Fruit fly (Drosophila melanogaster) whole organism, prepupa: ENCODE results near the gene dah.

Experiments used
- CG11294 ChIP-seq: fragments of 200-800 bp; sonication (Bioruptor generic); IDR thresholded peaks from 2 replicates; pipeline ENCODE4 v1.3.6; 2022; ENCODE audit warnings: missing biosample characterization, missing genetic modification characterization
- CG11762 ChIP-seq: fragments of 200-800 bp; sonication (Bioruptor generic); optimal IDR thresholded peaks from 3 replicates; lab custom pipeline; 2016; ENCODE audit warnings: missing biosample characterization, missing genetic modification characterization; ENCODE audit not compliant: insufficient read depth
- CG11902 ChIP-seq: fragments of 200-800 bp; sonication (Bioruptor generic); optimal IDR thresholded peaks from 3 replicates; lab custom pipeline; 2016; ENCODE audit warnings: missing biosample characterization, missing genetic modification characterization
- CG1621 ChIP-seq: fragments of 200-800 bp; sonication (Bioruptor generic); optimal IDR thresholded peaks from 3 replicates; lab custom pipeline; 2018; ENCODE audit warnings: missing biosample characterization, mild to moderate bottlenecking, missing genetic modification characterization
- CG16779 ChIP-seq: fragments of 200-800 bp; sonication (Bioruptor generic); optimal IDR thresholded peaks from 3 replicates; lab custom pipeline; 2017; ENCODE audit warnings: missing biosample characterization, mild to moderate bottlenecking, missing genetic modification characterization
- CG3032 ChIP-seq: fragments of 200-800 bp; optimal IDR thresholded peaks from 2 replicates; lab custom pipeline; 2019; ENCODE audit warnings: missing biosample characterization, mild to moderate bottlenecking, missing genetic modification characterization, moderate library complexity
- CG31627 ChIP-seq: fragments of 200-800 bp; sonication (Bioruptor generic); optimal IDR thresholded peaks from 3 replicates; lab custom pipeline; 2016; ENCODE audit warnings: missing biosample characterization, missing genetic modification characterization
- CG32006 ChIP-seq: fragments of 200-800 bp; sonication (Bioruptor generic); optimal IDR thresholded peaks from 3 replicates; lab custom pipeline; 2017; ENCODE audit warnings: missing biosample characterization, mild to moderate bottlenecking, missing genetic modification characterization
- CG3919 ChIP-seq: fragments of 200-800 bp; sonication (Bioruptor generic); optimal IDR thresholded peaks from 3 replicates; lab custom pipeline; 2016; ENCODE audit warnings: missing biosample characterization, missing genetic modification characterization
- CG4318 ChIP-seq: fragments of 200-800 bp; sonication (Bioruptor generic); optimal IDR thresholded peaks from 3 replicates; lab custom pipeline; 2017; ENCODE audit warnings: missing biosample characterization, mild to moderate bottlenecking, missing genetic modification characterization
- CG6163 ChIP-seq: fragments of 200-800 bp; sonication (Bioruptor generic); IDR thresholded peaks from 3 replicates; pipeline ENCODE4 v1.3.6; 2022; ENCODE audit warnings: missing biosample characterization, missing genetic modification characterization
- CG6276 ChIP-seq: fragments of 200-800 bp; sonication (Bioruptor generic); optimal IDR thresholded peaks from 2 replicates; lab custom pipeline; 2017; ENCODE audit warnings: missing biosample characterization, mild to moderate bottlenecking, missing genetic modification characterization
- CG6792 ChIP-seq: fragments of 200-800 bp; sonication (Bioruptor generic); optimal IDR thresholded peaks from 3 replicates; lab custom pipeline; 2016; ENCODE audit warnings: missing biosample characterization, missing genetic modification characterization
- CG6854 ChIP-seq: fragments of 200-800 bp; sonication (Bioruptor generic); optimal IDR thresholded peaks from 2 replicates; lab custom pipeline; 2017; ENCODE audit warnings: missing biosample characterization, mild to moderate bottlenecking, missing genetic modification characterization
- CG7368 ChIP-seq: fragments of 200-800 bp; sonication (Bioruptor generic); optimal IDR thresholded peaks from 3 replicates; lab custom pipeline; 2016; ENCODE audit warnings: missing biosample characterization, missing genetic modification characterization
- CG8119 ChIP-seq: fragments of 200-800 bp; sonication (Bioruptor generic); IDR thresholded peaks from 3 replicates; pipeline ENCODE4 v1.3.6; 2022; ENCODE audit warnings: missing biosample characterization, missing genetic modification characterization
- CG8319 ChIP-seq: fragments of 200-800 bp; sonication (Bioruptor generic); optimal IDR thresholded peaks from 3 replicates; lab custom pipeline; 2016; ENCODE audit warnings: missing biosample characterization, missing genetic modification characterization
- CG8632 ChIP-seq: fragments of 200-800 bp; sonication (Bioruptor generic); optimal IDR thresholded peaks from 3 replicates; lab custom pipeline; 2016; ENCODE audit warnings: missing biosample characterization, missing genetic modification characterization
- CG9139 ChIP-seq: fragments of 200-800 bp; sonication (Bioruptor generic); optimal IDR thresholded peaks from 3 replicates; lab custom pipeline; 2017; ENCODE audit warnings: missing biosample characterization, mild to moderate bottlenecking, missing genetic modification characterization
- Eip78C ChIP-seq: fragments of 200-800 bp; sonication (Bioruptor generic); peaks from one replicate; lab custom pipeline; 2016; ENCODE audit warnings: missing biosample characterization, missing genetic modification characterization
- Eip93F ChIP-seq: fragments of 200-800 bp; sonication (Bioruptor generic); optimal IDR thresholded peaks from 2 replicates; lab custom pipeline; 2016; ENCODE audit warnings: missing biosample characterization, mild to moderate bottlenecking, missing genetic modification characterization
- Ets21C ChIP-seq: fragments of 200-800 bp; sonication (Bioruptor generic); optimal IDR thresholded peaks from 3 replicates; lab custom pipeline; 2016; ENCODE audit warnings: missing biosample characterization, missing genetic modification characterization
- Gug ChIP-seq: fragments of 200-800 bp; sonication (Bioruptor generic); IDR thresholded peaks from 2 replicates; pipeline ENCODE4 v1.3.6; 2022; ENCODE audit warnings: missing biosample characterization, missing genetic modification characterization
- Hr39 ChIP-seq: fragments of 200-800 bp; sonication (Bioruptor generic); optimal IDR thresholded peaks from 2 replicates; lab custom pipeline; 2016; ENCODE audit warnings: missing biosample characterization, missing genetic modification characterization
- Hr4 ChIP-seq: fragments of 200-800 bp; sonication (Bioruptor generic); optimal IDR thresholded peaks from 3 replicates; lab custom pipeline; 2016; ENCODE audit warnings: missing biosample characterization, missing genetic modification characterization
- Lpt ChIP-seq: fragments of 200-800 bp; sonication (Bioruptor generic); optimal IDR thresholded peaks from 3 replicates; lab custom pipeline; 2016; ENCODE audit warnings: missing biosample characterization, missing genetic modification characterization
- Met ChIP-seq: fragments of 200-800 bp; sonication (Bioruptor generic); optimal IDR thresholded peaks from 3 replicates; lab custom pipeline; 2016; ENCODE audit warnings: missing biosample characterization, missing genetic modification characterization
- OdsH ChIP-seq: fragments of 200-800 bp; sonication (Bioruptor generic); optimal IDR thresholded peaks from 3 replicates; lab custom pipeline; 2016; ENCODE audit warnings: missing biosample characterization, missing genetic modification characterization
- Smox ChIP-seq: fragments of 200-800 bp; sonication (Bioruptor generic); optimal IDR thresholded peaks from 3 replicates; lab custom pipeline; 2016; ENCODE audit warnings: missing biosample characterization, missing genetic modification characterization
- Sox14 ChIP-seq: fragments of 200-800 bp; sonication (Bioruptor generic); optimal IDR thresholded peaks from 3 replicates; lab custom pipeline; 2016; ENCODE audit warnings: missing biosample characterization, missing genetic modification characterization
- achi ChIP-seq: fragments of 200-800 bp; sonication (Bioruptor generic); optimal IDR thresholded peaks from 3 replicates; lab custom pipeline; 2016; ENCODE audit warnings: missing biosample characterization, missing genetic modification characterization
- cyc ChIP-seq: fragments of 200-800 bp; sonication (Bioruptor generic); optimal IDR thresholded peaks from 3 replicates; lab custom pipeline; 2016; ENCODE audit warnings: missing biosample characterization, missing genetic modification characterization
- dsx ChIP-seq: fragments of 200-800 bp; optimal IDR thresholded peaks from 3 replicates; lab custom pipeline; 2019; ENCODE audit warnings: missing biosample characterization, mild to moderate bottlenecking, missing genetic modification characterization, moderate library complexity; ENCODE audit not compliant: poor library complexity, severe bottlenecking
- eg ChIP-seq: fragments of 200-800 bp; sonication (Bioruptor generic); IDR thresholded peaks from 3 replicates; pipeline ENCODE4 v1.3.6; 2022; ENCODE audit warnings: missing biosample characterization, missing genetic modification characterization
- esn ChIP-seq: fragments of 200-800 bp; sonication (Bioruptor generic); optimal IDR thresholded peaks from 2 replicates; lab custom pipeline; 2016; ENCODE audit warnings: missing biosample characterization, mild to moderate bottlenecking, missing genetic modification characterization, moderate library complexity
- fd59A ChIP-seq: fragments of 200-800 bp; sonication (Bioruptor generic); optimal IDR thresholded peaks from 2 replicates; lab custom pipeline; 2017; ENCODE audit warnings: missing biosample characterization, mild to moderate bottlenecking, missing genetic modification characterization, missing genetic modification reagents
- fd85E ChIP-seq: fragments of 200-800 bp; sonication (Bioruptor generic); optimal IDR thresholded peaks from 3 replicates; lab custom pipeline; 2016; ENCODE audit warnings: missing biosample characterization, missing genetic modification characterization
- fkh ChIP-seq: fragments of 200-800 bp; sonication (Bioruptor generic); optimal IDR thresholded peaks from 3 replicates; lab custom pipeline; 2017; ENCODE audit warnings: missing biosample characterization, mild to moderate bottlenecking, missing genetic modification characterization, moderate library complexity
- lz ChIP-seq: fragments of 200-800 bp; sonication (Bioruptor generic); optimal IDR thresholded peaks from 3 replicates; lab custom pipeline; 2016; ENCODE audit warnings: missing biosample characterization, missing genetic modification characterization
- pdm3 ChIP-seq: fragments of 200-800 bp; sonication (Bioruptor generic); optimal IDR thresholded peaks from 3 replicates; lab custom pipeline; 2016; ENCODE audit warnings: missing biosample characterization, missing genetic modification characterization
- salr ChIP-seq, 2 experiments: fragments of 200-800 bp; sonication (Bioruptor generic); optimal IDR thresholded peaks; 3 replicates each; lab custom pipeline; 2016 to 2018; ENCODE audit warnings: missing biosample characterization in 2 of 2, missing genetic modification characterization in 2 of 2, mild to moderate bottlenecking in 1 of 2
- spab ChIP-seq: fragments of 200-800 bp; sonication (Bioruptor generic); optimal IDR thresholded peaks from 2 replicates; lab custom pipeline; 2017; ENCODE audit warnings: missing biosample characterization, mild to moderate bottlenecking, missing genetic modification characterization, missing genetic modification reagents
- ss ChIP-seq, 2 experiments: fragments of 200-800 bp; sonication (Bioruptor generic); optimal IDR thresholded peaks; 2 replicates in 1 of 2; 3 replicates in 1 of 2; lab custom pipeline; 2017 to 2018; ENCODE audit warnings: mild to moderate bottlenecking in 2 of 2, missing biosample characterization in 2 of 2, missing genetic modification characterization in 2 of 2, moderate library complexity in 1 of 2
- svp ChIP-seq: fragments of 200-800 bp; sonication (Bioruptor generic); peaks from one replicate; lab custom pipeline; 2016; ENCODE audit warnings: missing biosample characterization, missing genetic modification characterization
- topi ChIP-seq: fragments of 200-800 bp; sonication (Bioruptor generic); optimal IDR thresholded peaks from 3 replicates; lab custom pipeline; 2016; ENCODE audit warnings: missing biosample characterization, missing genetic modification characterization
- vri ChIP-seq: fragments of 200-800 bp; sonication (Bioruptor generic); optimal IDR thresholded peaks from 3 replicates; lab custom pipeline; 2016; ENCODE audit warnings: missing biosample characterization, mild to moderate bottlenecking, missing genetic modification characterization

Gene dah

DNA sequence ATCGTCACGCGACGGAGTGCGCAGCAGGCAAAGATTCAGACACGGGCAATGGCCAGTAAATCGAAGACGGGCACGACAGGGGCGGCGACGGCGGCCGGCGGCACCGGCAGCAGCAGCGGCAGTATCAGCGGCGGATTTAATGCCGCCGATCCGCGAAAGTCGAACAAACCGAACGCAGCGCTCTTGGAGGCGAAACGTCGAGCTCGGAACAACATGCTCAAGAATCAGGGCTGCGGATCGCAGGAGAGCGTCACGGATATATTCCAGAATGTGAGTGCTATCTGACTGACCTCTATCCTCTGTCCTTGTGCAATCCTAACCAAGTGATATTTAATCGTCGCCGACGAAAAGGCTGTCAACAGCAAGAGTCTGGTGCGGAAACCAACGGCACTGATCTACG lies 6.9 kb downstream of the dah start:
- TF ChIP-seq fd59A (GFP tag; lab: Kevin White, UChicago) = no peak
- peak; percentile 94 for TF ChIP-seq svp
- no peak for TF ChIP-seq Gug (GFP tag; lab: Robert Waterston, UW)
- peak; percentile 36 for TF ChIP-seq Eip78C (GFP tag; lab: Kevin White, UChicago)
- TF ChIP-seq CG7368 (GFP tag; lab: Kevin White, UChicago) = no peak
- no peak for TF ChIP-seq OdsH (GFP tag; lab: Kevin White, UChicago)
- no peak for TF ChIP-seq spab (GFP tag; lab: Kevin White, UChicago)
- TF ChIP-seq dsx (GFP tag; lab: Kevin White, UChicago) = no peak
- TF ChIP-seq CG11902 (GFP tag; lab: Kevin White, UChicago) = no peak

DNA sequence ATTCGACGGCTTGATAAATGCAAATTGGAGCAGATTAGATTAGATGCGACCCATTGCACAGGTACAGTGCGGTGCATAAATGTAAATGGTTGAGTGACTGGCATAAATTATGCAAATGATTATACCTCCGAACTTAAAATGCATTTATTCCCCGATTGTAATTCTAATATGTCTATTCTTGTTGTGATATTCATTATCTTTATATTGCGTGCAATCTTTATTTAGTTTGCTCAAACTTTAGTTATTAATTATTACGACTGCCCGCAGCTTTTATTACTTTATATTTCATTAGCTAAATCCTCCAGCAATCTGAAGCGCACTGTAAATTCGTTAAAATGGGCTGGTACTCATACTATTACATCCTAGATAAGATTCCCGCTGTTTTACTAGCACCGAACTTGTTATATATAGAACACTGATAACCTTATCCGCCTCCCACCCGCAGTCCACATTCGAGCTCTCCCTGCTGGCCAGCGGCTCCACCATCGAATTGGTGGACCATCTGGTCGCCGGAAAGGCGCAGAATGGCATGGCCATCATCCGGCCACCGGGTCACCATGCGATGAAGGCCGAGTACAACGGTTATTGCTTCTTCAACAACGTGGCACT lies 7.8 kb downstream of the dah start:
- TF ChIP-seq fd85E = no peak
- TF ChIP-seq topi (GFP tag; lab: Kevin White, UChicago) = peak; percentile 40
- peak; percentile 41 for TF ChIP-seq esn (GFP tag; lab: Kevin White, UChicago)
- no peak for TF ChIP-seq CG6854 (GFP tag; lab: Kevin White, UChicago)
- TF ChIP-seq Eip78C (GFP tag; lab: Kevin White, UChicago) = peak; percentile 62
- TF ChIP-seq Hr39 (GFP tag; lab: Kevin White, UChicago) = peak; percentile 37
- TF ChIP-seq Lpt (GFP tag; lab: Kevin White, UChicago) = no peak
- no peak for TF ChIP-seq CG1621 (tag; lab: Kevin White, UChicago)
- TF ChIP-seq CG6163 (GFP tag; lab: Robert Waterston, UW) = no peak
- peak; percentile 1 for TF ChIP-seq CG6792 (GFP tag; lab: Kevin White, UChicago)
- TF ChIP-seq Met = peak; percentile 42
- no peak for TF ChIP-seq fd59A (GFP tag; lab: Kevin White, UChicago)
- peak; percentile 22 for TF ChIP-seq Smox
- peak; percentile 79 for TF ChIP-seq vri (GFP tag; lab: Kevin White, UChicago)
- TF ChIP-seq CG4318 (GFP tag; lab: Kevin White, UChicago) = no peak
- no peak for TF ChIP-seq CG3919
- peak; percentile 98 for TF ChIP-seq svp
- no peak for TF ChIP-seq CG7368 (GFP tag; lab: Kevin White, UChicago)
- no peak for TF ChIP-seq salr (GFP tag; optimal IDR thresholded peaks at IDR 0.05; lab: Kevin White, UChicago)
- TF ChIP-seq Ets21C (GFP tag; lab: Kevin White, UChicago) = peak; percentile 19
- TF ChIP-seq pdm3 = no peak
- peak; percentile 20 for TF ChIP-seq CG31627 (GFP tag; lab: Kevin White, UChicago)
- no peak for TF ChIP-seq eg (GFP tag; lab: Robert Waterston, UW)
- TF ChIP-seq CG11762 (GFP tag; lab: Kevin White, UChicago) = no peak
- TF ChIP-seq cyc (GFP tag; lab: Kevin White, UChicago) = peak; percentile 3
- TF ChIP-seq fkh = no peak
- TF ChIP-seq ss (GFP tag; optimal IDR thresholded peaks at IDR 0.05; lab: Kevin White, UChicago) = no peak
- peak; percentile 4 for TF ChIP-seq Sox14 (GFP tag; lab: Kevin White, UChicago)
- TF ChIP-seq CG6276 = no peak
- no peak for TF ChIP-seq CG32006 (GFP tag; lab: Kevin White, UChicago)
- TF ChIP-seq Hr4 (GFP tag; lab: Kevin White, UChicago) = no peak
- TF ChIP-seq lz (GFP tag; lab: Kevin White, UChicago) = peak; percentile 38

DNA sequence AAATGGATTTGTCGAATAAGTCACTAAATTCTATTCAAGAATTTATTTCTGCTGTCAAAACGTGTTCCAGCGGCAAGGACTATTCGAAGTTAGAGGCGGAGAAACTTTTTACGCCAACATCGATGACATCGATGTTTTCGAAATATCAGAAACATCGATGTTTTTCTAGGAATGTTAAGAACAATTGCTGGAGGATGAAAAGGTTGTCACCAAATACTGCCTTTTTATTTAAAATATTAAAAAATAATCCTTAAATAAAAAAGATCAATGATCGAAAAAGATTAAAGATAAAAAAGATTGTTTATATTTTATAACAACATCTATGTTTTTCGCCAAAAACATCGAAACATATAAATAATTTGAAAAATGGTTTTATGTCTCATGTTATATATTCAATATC lies 13.9 kb downstream of the dah start, which contains the start of gene CG9123:
Gene CG9123 (minus strand): TSS at position 101 of the 400 bp plus-strand sequence.
- TF ChIP-seq esn (GFP tag; lab: Kevin White, UChicago) (no peak), ss (GFP tag; optimal IDR thresholded peaks at IDR 0.05; lab: Kevin White, UChicago) (no peak), lz (GFP tag; lab: Kevin White, UChicago) (no peak), CG11902 (GFP tag; lab: Kevin White, UChicago) (no peak), Eip93F (no peak), pdm3 (no peak), CG3032 (tag; lab: Kevin White, UChicago) (no peak), CG8119 (GFP tag; lab: Robert Waterston, UW) (no peak), eg (GFP tag; lab: Robert Waterston, UW) (no peak), Eip78C (GFP tag; lab: Kevin White, UChicago) (no peak), achi (GFP tag; lab: Kevin White, UChicago) (no peak), CG11294 (no peak), CG9139 (GFP tag; lab: Kevin White, UChicago) (no peak), CG6276 (no peak), CG8632 (GFP tag; lab: Kevin White, UChicago) (no peak), CG8319 (no peak), CG16779 (tag; lab: Kevin White, UChicago) (no peak)
